Worm (Caenorhabditis elegans) whole organism, L1 larva: Measurements from ENCODE around the gene T26H5.8.
A peak's percentile ranks its signal among the peaks of the same experiment; 100 is the strongest.

Source experiments
- C04F5.9 ChIP-seq: sonication (generic microtip); optimal IDR thresholded peaks from 2 replicates; lab custom pipeline; 2016; ENCODE audit warnings: missing genetic modification characterization, missing compliant biosample characterization
- C34B4.2 ChIP-seq: sonication (generic microtip); optimal IDR thresholded peaks from 2 replicates; lab custom pipeline; 2017; ENCODE audit warnings: mild to moderate bottlenecking, missing genetic modification characterization, missing compliant biosample characterization
- F16B12.6 ChIP-seq: fragments of 150-350 bp; optimal IDR thresholded peaks from 2 replicates; lab custom pipeline; 2014; ENCODE audit warnings: missing biosample characterization, missing genetic modification characterization
- Y116A8C.19 ChIP-seq: sonication (generic microtip); optimal IDR thresholded peaks from 2 replicates; lab custom pipeline; 2016; ENCODE audit warnings: missing compliant biosample characterization, missing genetic modification characterization, borderline replicate concordance
- blmp-1 ChIP-seq: fragments of 150-350 bp; optimal IDR thresholded peaks from 2 replicates; lab custom pipeline; 2014; ENCODE audit warnings: missing biosample characterization, missing genetic modification characterization
- ceh-63 ChIP-seq: fragments of 200-800 bp; sonication (Bioruptor generic); optimal IDR thresholded peaks from 2 replicates; lab custom pipeline; 2018; ENCODE audit warnings: mild to moderate bottlenecking, missing genetic modification characterization, missing compliant biosample characterization
- ceh-8 ChIP-seq: fragments of 200-800 bp; sonication (Bioruptor generic); optimal IDR thresholded peaks from 2 replicates; lab custom pipeline; 2018; ENCODE audit warnings: mild to moderate bottlenecking, missing genetic modification characterization, moderate library complexity, missing compliant biosample characterization
- ceh-88 ChIP-seq: fragments of 200-800 bp; sonication (Bioruptor generic); IDR thresholded peaks from 2 replicates; pipeline ENCODE4 v1.3.6; 2022; ENCODE audit warnings: missing genetic modification characterization, missing compliant biosample characterization
- ces-1 ChIP-seq: fragments of 150-350 bp; optimal IDR thresholded peaks from 2 replicates; lab custom pipeline; 2014; ENCODE audit warnings: missing biosample characterization, missing genetic modification reagents, missing genetic modification characterization
- dpl-1 ChIP-seq, 3 experiments: fragments of 150-350 bp in 2 of 3; sonication (generic microtip) in 1 of 3; optimal IDR thresholded peaks; 2 replicates each; lab custom pipeline; 2014 to 2017; ENCODE audit warnings: missing biosample characterization in 3 of 3, missing genetic modification characterization in 3 of 3, missing genetic modification reagents in 3 of 3
- dsc-1 ChIP-seq: sonication (generic microtip); optimal IDR thresholded peaks from 2 replicates; lab custom pipeline; 2016; ENCODE audit warnings: mild to moderate bottlenecking, missing genetic modification characterization, missing compliant biosample characterization
- efl-1 ChIP-seq, 4 experiments: fragments of 150-350 bp; optimal IDR thresholded peaks in 3 of 4; peaks in 1 of 4; 1 replicate in 1 of 4; 2 replicates in 3 of 4; lab custom pipeline; 2014; ENCODE audit warnings: missing biosample characterization in 2 of 4, missing genetic modification characterization in 2 of 4, missing genetic modification reagents in 2 of 4
- efl-3 ChIP-seq: fragments of 200-800 bp; sonication (Bioruptor generic); optimal IDR thresholded peaks from 2 replicates; lab custom pipeline; 2018; ENCODE audit warnings: mild to moderate bottlenecking, missing genetic modification characterization, missing compliant biosample characterization
- egl-13 ChIP-seq: sonication (generic microtip); optimal IDR thresholded peaks from 2 replicates; lab custom pipeline; 2016; ENCODE audit warnings: missing genotype, missing genetic modification reagents, missing genetic modification characterization, missing compliant biosample characterization
- elt-2 ChIP-seq: sonication (generic microtip); optimal IDR thresholded peaks from 2 replicates; lab custom pipeline; 2016; ENCODE audit warnings: missing genetic modification characterization, mild to moderate bottlenecking, inconsistent platforms, missing compliant biosample characterization, missing genetic modification reagents
- fkh-8 ChIP-seq: sonication (generic microtip); optimal IDR thresholded peaks from 2 replicates; lab custom pipeline; 2016; ENCODE audit warnings: mild to moderate bottlenecking, missing genetic modification characterization, missing compliant biosample characterization
- grh-1 ChIP-seq: fragments of 200-800 bp; sonication (Bioruptor generic); IDR thresholded peaks from 2 replicates; pipeline ENCODE4 v1.3.6; 2022; ENCODE audit warnings: missing genetic modification reagents, missing genetic modification characterization, missing compliant biosample characterization
- isw-1 ChIP-seq: fragments of 200-800 bp; sonication (Bioruptor generic); IDR thresholded peaks from 2 replicates; pipeline ENCODE4 v1.3.6; 2022; ENCODE audit warnings: missing genetic modification characterization, missing compliant biosample characterization
- jun-1 ChIP-seq: fragments of 150-350 bp; optimal IDR thresholded peaks from 2 replicates; lab custom pipeline; 2014; ENCODE audit warnings: missing biosample characterization, missing genetic modification reagents, missing genetic modification characterization
- lin-13 ChIP-seq: fragments of 150-350 bp; optimal IDR thresholded peaks from 2 replicates; lab custom pipeline; 2014; ENCODE audit warnings: missing biosample characterization, missing genetic modification reagents, missing genetic modification characterization
- lin-35 ChIP-seq, 2 experiments: fragments of 150-350 bp; optimal IDR thresholded peaks; 2 replicates each; lab custom pipeline; 2014; ENCODE audit warnings: missing biosample characterization in 2 of 2, missing genetic modification characterization in 2 of 2, missing genetic modification reagents in 2 of 2
- lir-3 ChIP-seq: sonication (generic microtip); optimal IDR thresholded peaks from 2 replicates; lab custom pipeline; 2016; ENCODE audit warnings: mild to moderate bottlenecking, missing genetic modification characterization, moderate library complexity, missing compliant biosample characterization; ENCODE audit not compliant: poor library complexity
- lsy-2 ChIP-seq, 2 experiments: fragments of 150-350 bp; optimal IDR thresholded peaks; 2 replicates each; lab custom pipeline; 2014; ENCODE audit warnings: missing biosample characterization in 2 of 2, missing genetic modification characterization in 2 of 2
- mab-9 ChIP-seq: fragments of 200-800 bp; sonication (Bioruptor generic); IDR thresholded peaks from 2 replicates; pipeline ENCODE4 v1.3.6; 2022; ENCODE audit warnings: missing genetic modification reagents, missing genetic modification characterization, missing compliant biosample characterization
- nhr-11 ChIP-seq: fragments of 150-350 bp; optimal IDR thresholded peaks from 2 replicates; lab custom pipeline; 2014; ENCODE audit warnings: missing biosample characterization, missing genetic modification characterization
- nhr-12 ChIP-seq: sonication (generic microtip); optimal IDR thresholded peaks from 2 replicates; lab custom pipeline; 2017; ENCODE audit warnings: missing biosample characterization, missing genetic modification characterization
- nhr-19 ChIP-seq: fragments of 200-800 bp; sonication (Bioruptor generic); conservative IDR thresholded peaks from 2 replicates; pipeline ENCODE4 v1.3.6; 2022; ENCODE audit warnings: missing genetic modification characterization, missing compliant biosample characterization
- nhr-28 ChIP-seq: fragments of 150-350 bp; optimal IDR thresholded peaks from 2 replicates; lab custom pipeline; 2014; ENCODE audit warnings: missing biosample characterization, missing genetic modification characterization
- nhr-71 ChIP-seq: sonication (generic microtip); optimal IDR thresholded peaks from 2 replicates; lab custom pipeline; 2016; ENCODE audit warnings: mild to moderate bottlenecking, missing genetic modification characterization, moderate library complexity, missing compliant biosample characterization
- nhr-84 ChIP-seq: sonication (generic microtip); optimal IDR thresholded peaks from 2 replicates; lab custom pipeline; 2017; ENCODE audit warnings: missing biosample characterization, missing genetic modification characterization
- pag-3 ChIP-seq: sonication (generic microtip); optimal IDR thresholded peaks from 2 replicates; lab custom pipeline; 2017; ENCODE audit warnings: missing genetic modification characterization, mild to moderate bottlenecking, missing compliant biosample characterization, antibody characterized with exemption, borderline replicate concordance; ENCODE audit not compliant: insufficient read depth
- skn-1 ChIP-seq: fragments of 150-350 bp; optimal IDR thresholded peaks from 2 replicates; lab custom pipeline; 2014; ENCODE audit warnings: missing biosample characterization, missing genetic modification characterization
- snu-23 ChIP-seq: sonication (generic microtip); optimal IDR thresholded peaks from 2 replicates; lab custom pipeline; 2016; ENCODE audit warnings: missing genetic modification characterization, missing compliant biosample characterization
- sox-4 ChIP-seq: sonication (generic microtip); optimal IDR thresholded peaks from 2 replicates; lab custom pipeline; 2016; ENCODE audit warnings: missing genetic modification characterization, missing compliant biosample characterization
- sptf-1 ChIP-seq: fragments of 150-350 bp; optimal IDR thresholded peaks from 2 replicates; lab custom pipeline; 2014; ENCODE audit warnings: missing biosample characterization, missing genetic modification characterization
- swsn-7 ChIP-seq: sonication (generic microtip); optimal IDR thresholded peaks from 2 replicates; lab custom pipeline; 2016; ENCODE audit warnings: missing genetic modification characterization, missing compliant biosample characterization
- tbx-2 ChIP-seq: sonication (generic microtip); optimal IDR thresholded peaks from 2 replicates; lab custom pipeline; 2016; ENCODE audit warnings: missing genetic modification characterization, missing compliant biosample characterization
- tlp-1 ChIP-seq: fragments of 150-350 bp; optimal IDR thresholded peaks from 2 replicates; lab custom pipeline; 2014; ENCODE audit warnings: missing biosample characterization, missing genetic modification characterization
- unc-130 ChIP-seq: fragments of 150-350 bp; optimal IDR thresholded peaks from 2 replicates; lab custom pipeline; 2017; ENCODE audit warnings: missing biosample characterization, missing genetic modification characterization, inconsistent platforms
- unc-98 ChIP-seq: fragments of 200-800 bp; sonication (Bioruptor generic); IDR thresholded peaks from 2 replicates; pipeline ENCODE4 v1.3.6; 2022; ENCODE audit warnings: missing genetic modification characterization, missing compliant biosample characterization
- vab-15 ChIP-seq: sonication (generic microtip); optimal IDR thresholded peaks from 2 replicates; lab custom pipeline; 2017; ENCODE audit warnings: missing genotype, mild to moderate bottlenecking, missing genetic modification characterization, missing compliant biosample characterization
- zip-4 ChIP-seq: fragments of 200-800 bp; sonication (Bioruptor generic); optimal IDR thresholded peaks from 2 replicates; lab custom pipeline; 2018; ENCODE audit warnings: mild to moderate bottlenecking, missing genetic modification characterization, moderate library complexity, missing compliant biosample characterization
- ztf-11 ChIP-seq, 2 experiments: sonication (generic microtip); optimal IDR thresholded peaks; 2 replicates each; lab custom pipeline; 2016 to 2017; ENCODE audit warnings: missing genetic modification characterization in 2 of 2, missing biosample characterization in 1 of 2, missing compliant biosample characterization in 1 of 2

T26H5.8 gene

ce11 chrV:15395347-15395746, 37.2 kb downstream of the T26H5.8 start, which contains the start of gene cyb-3:
TSS of gene cyb-3 (plus strand) at chrV:15395696.
- TF ChIP-seq lin-35 (GFP tag; optimal IDR thresholded peaks at IDR 0.05; lab: Kevin White, UChicago) (peak in 1 of 2 experiments; percentile 7), isw-1 (no peak), efl-1 (optimal IDR thresholded peaks at IDR 0.05; lab: Kevin White, UChicago) (no peak), efl-1 (GFP tag; optimal IDR thresholded peaks at IDR 0.05 in 1 of 2; lab: Kevin White, UChicago) (peak in 1 of 2 experiments; percentile 95)

- no peak for TF ChIP-seq nhr-12 (tag; lab: Kevin White, UChicago)
- peak in 1 of 2 experiments; percentile 7 for TF ChIP-seq lsy-2 (tag; optimal IDR thresholded peaks at IDR 0.05; lab: Kevin White, UChicago)
- TF ChIP-seq ceh-8 (GFP tag; lab: Kevin White, UChicago): no peak
- TF ChIP-seq F16B12.6: no peak
- TF ChIP-seq lin-35 (GFP tag; optimal IDR thresholded peaks at IDR 0.05; lab: Kevin White, UChicago): peak; percentile 68 to 90
- TF ChIP-seq sptf-1: no peak
- TF ChIP-seq tlp-1 (tag; lab: Kevin White, UChicago): no peak
- TF ChIP-seq efl-1 (optimal IDR thresholded peaks at IDR 0.05; lab: Kevin White, UChicago): peak; percentile 39 to 78
- peak; percentile 86 to 98 for TF ChIP-seq efl-1 (GFP tag; optimal IDR thresholded peaks at IDR 0.05 in 1 of 2; lab: Kevin White, UChicago)
- TF ChIP-seq lir-3: no peak
- no peak for TF ChIP-seq pag-3 (tag; lab: Kevin White, UChicago)
- no peak for TF ChIP-seq blmp-1 (tag; lab: Kevin White, UChicago)
- TF ChIP-seq ces-1 (GFP tag; lab: Kevin White, UChicago): no peak
- no peak for TF ChIP-seq grh-1 (GFP tag; lab: Robert Waterston, UW)
- no peak for TF ChIP-seq fkh-8 (tag; lab: Kevin White, UChicago)
- TF ChIP-seq dpl-1 (GFP tag; optimal IDR thresholded peaks at IDR 0.05; lab: Kevin White, UChicago): peak; percentile 66 to 86 (median 77)
- TF ChIP-seq lin-13 (GFP tag; lab: Kevin White, UChicago): no peak
Observed at ce11 chrV:15394906-15395305, 37.6 kb downstream of the T26H5.8 start, which contains the start of gene T06E6.1. TSS of gene T06E6.1 (minus strand) at chrV:15394961.

- TF ChIP-seq skn-1 (tag; lab: Kevin White, UChicago): no peak
- no peak for TF ChIP-seq dpl-1 (GFP tag; optimal IDR thresholded peaks at IDR 0.05; lab: Kevin White, UChicago)
- no peak for TF ChIP-seq C04F5.9 (tag; lab: Kevin White, UChicago)
- TF ChIP-seq lin-13 (GFP tag; lab: Kevin White, UChicago): no peak
- TF ChIP-seq mab-9 (GFP tag; lab: Robert Waterston, UW): no peak
Observed at ce11 chrV:15392064-15392463, 40.5 kb downstream of the T26H5.8 start.

- TF ChIP-seq C04F5.9 (tag; lab: Kevin White, UChicago): no peak
- TF ChIP-seq elt-2: no peak
- peak in 2 of 3 experiments; percentile 16 to 52 for TF ChIP-seq dpl-1 (GFP tag; optimal IDR thresholded peaks at IDR 0.05; lab: Kevin White, UChicago)
- TF ChIP-seq skn-1 (tag; lab: Kevin White, UChicago): no peak
- no peak for TF ChIP-seq nhr-28 (tag; lab: Kevin White, UChicago)
- peak; percentile 11 for TF ChIP-seq nhr-71 (tag; lab: Kevin White, UChicago)
- TF ChIP-seq sox-4: no peak
- TF ChIP-seq sptf-1: no peak
- TF ChIP-seq unc-98 (GFP tag; lab: Robert Waterston, UW): no peak
- TF ChIP-seq unc-130 (tag; lab: Kevin White, UChicago): no peak
- TF ChIP-seq efl-3 (GFP tag; lab: Kevin White, UChicago): no peak
- TF ChIP-seq ceh-88 (GFP tag; lab: Robert Waterston, UW): no peak
- TF ChIP-seq Y116A8C.19 (tag; lab: Kevin White, UChicago): no peak
- no peak for TF ChIP-seq vab-15
- TF ChIP-seq blmp-1 (tag; lab: Kevin White, UChicago): no peak
- peak; percentile 23 for TF ChIP-seq snu-23 (GFP tag; lab: Kevin White, UChicago)
- TF ChIP-seq egl-13 (tag; lab: Kevin White, UChicago): no peak
- TF ChIP-seq ceh-63 (GFP tag; lab: Kevin White, UChicago): no peak
- no peak for TF ChIP-seq nhr-11 (tag; lab: Kevin White, UChicago)
- no peak for TF ChIP-seq C34B4.2
- TF ChIP-seq dsc-1 (tag; lab: Kevin White, UChicago): no peak
- TF ChIP-seq nhr-84 (tag; lab: Kevin White, UChicago): no peak
- no peak for TF ChIP-seq nhr-19 (GFP tag; lab: Robert Waterston, UW)
- TF ChIP-seq F16B12.6: peak; percentile 49
- TF ChIP-seq efl-1 (optimal IDR thresholded peaks at IDR 0.05; lab: Kevin White, UChicago): peak; percentile 35 to 73
- peak; percentile 46 to 72 for TF ChIP-seq efl-1 (GFP tag; optimal IDR thresholded peaks at IDR 0.05 in 1 of 2; lab: Kevin White, UChicago)
- no peak for TF ChIP-seq tbx-2 (tag; lab: Kevin White, UChicago)
- TF ChIP-seq ztf-11 (tag; optimal IDR thresholded peaks at IDR 0.05; lab: Kevin White, UChicago): no peak
- TF ChIP-seq jun-1 (tag; lab: Kevin White, UChicago): no peak
- TF ChIP-seq zip-4 (GFP tag; lab: Kevin White, UChicago): no peak
- no peak for TF ChIP-seq swsn-7 (tag; lab: Kevin White, UChicago)
- no peak for TF ChIP-seq tlp-1 (tag; lab: Kevin White, UChicago)
Observed at ce11 chrV:15388820-15389384, 43.6 kb downstream of the T26H5.8 start, which contains the start of gene srh-170. TSS of gene srh-170 (minus strand) at chrV:15388870.
